Worm (Caenorhabditis elegans): ENCODE measurements around the gene zip-1.

DNA sequence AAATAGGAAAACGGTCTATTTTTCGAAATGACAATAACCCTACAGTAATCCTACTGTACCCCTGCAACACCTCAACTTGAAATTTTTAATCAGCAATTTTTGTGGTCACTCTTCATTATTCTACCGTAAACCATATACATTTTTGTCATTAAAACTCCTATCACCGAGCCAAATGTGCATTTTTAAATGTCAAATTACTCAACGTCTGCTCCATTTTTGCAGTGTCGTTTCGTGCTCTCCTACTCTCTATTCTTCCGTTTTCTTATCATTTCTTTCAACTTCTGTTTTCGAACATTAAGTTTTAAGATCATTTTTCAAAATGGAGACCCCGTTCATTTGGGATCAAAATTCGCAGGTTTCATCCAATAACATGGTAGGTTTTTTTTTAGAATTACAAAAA is 26.1 kb upstream of the zip-1 start, which contains the start of gene pqn-92:
- TF ChIP-seq ama-1 (optimal IDR thresholded peaks at IDR 0.05): no peak
- no peak for TF ChIP-seq mdl-1 (tag; optimal IDR thresholded peaks at IDR 0.05)
- no peak for TF ChIP-seq gmeb-1 (tag; optimal IDR thresholded peaks at IDR 0.05)
- no peak for TF ChIP-seq lsy-2 (tag; optimal IDR thresholded peaks at IDR 0.05)
- no peak for TF ChIP-seq egl-27 (tag; optimal IDR thresholded peaks at IDR 0.05)
- no peak for TF ChIP-seq nhr-237 (tag; optimal IDR thresholded peaks at IDR 0.05)
- no peak for TF ChIP-seq unc-62 (GFP tag; optimal IDR thresholded peaks at IDR 0.05)
- no peak for TF ChIP-seq nhr-25 (tag; optimal IDR thresholded peaks at IDR 0.05)

Measured in whole organism, L2 larva.